Worm (Caenorhabditis elegans) whole organism, L3 larva: ENCODE data around the gene glr-6.
A peak's percentile ranks its signal among the peaks of the same experiment; 100 is the strongest.

ENCODE experiments used
- R02D3.7 ChIP-seq: fragments of 150-350 bp; optimal IDR thresholded peaks from 2 replicates; lab custom pipeline; 2014; ENCODE audit warnings: missing biosample characterization, missing genetic modification characterization
- ZK546.5 ChIP-seq: sonication (generic microtip); optimal IDR thresholded peaks from 2 replicates; lab custom pipeline; 2017; ENCODE audit warnings: missing biosample characterization, missing genetic modification characterization
- aly-2 ChIP-seq: fragments of 150-350 bp; optimal IDR thresholded peaks from 2 replicates; lab custom pipeline; 2014; ENCODE audit warnings: missing biosample characterization, missing genetic modification characterization
- ama-1 ChIP-seq: fragments of 150-350 bp; optimal IDR thresholded peaks from 2 replicates; lab custom pipeline; 2018
- ceh-16 ChIP-seq: sonication (generic microtip); optimal IDR thresholded peaks from 2 replicates; lab custom pipeline; 2017; ENCODE audit warnings: missing biosample characterization, missing genetic modification characterization
- ceh-28 ChIP-seq: fragments of 150-350 bp; optimal IDR thresholded peaks from 2 replicates; lab custom pipeline; 2014; ENCODE audit warnings: missing biosample characterization, missing genetic modification reagents, missing genetic modification characterization
- ceh-82 ChIP-seq: fragments of 150-350 bp; optimal IDR thresholded peaks from 2 replicates; lab custom pipeline; 2014; ENCODE audit warnings: missing biosample characterization, missing genetic modification characterization
- egl-27 ChIP-seq: sonication (generic microtip); optimal IDR thresholded peaks from 4 replicates; lab custom pipeline; 2017; ENCODE audit warnings: missing biosample characterization, missing genetic modification reagents, missing genetic modification characterization
- egl-5 ChIP-seq: fragments of 150-350 bp; optimal IDR thresholded peaks from 2 replicates; lab custom pipeline; 2017; ENCODE audit warnings: missing biosample characterization, missing genetic modification reagents, missing genetic modification characterization, inconsistent platforms
- elt-1 ChIP-seq: fragments of 150-350 bp; optimal IDR thresholded peaks from 2 replicates; lab custom pipeline; 2014; ENCODE audit warnings: missing biosample characterization, missing genetic modification characterization
- elt-2 ChIP-seq: sonication (generic microtip); optimal IDR thresholded peaks from 2 replicates; lab custom pipeline; 2016; ENCODE audit warnings: missing genetic modification reagents, mild to moderate bottlenecking, missing genetic modification characterization, missing compliant biosample characterization
- elt-3 ChIP-seq, 3 experiments: fragments of 150-350 bp in 1 of 3; sonication (generic microtip) in 2 of 3; optimal IDR thresholded peaks; 2 replicates in 2 of 3; 4 replicates in 1 of 3; lab custom pipeline; 2014 to 2017; ENCODE audit warnings: missing biosample characterization in 3 of 3, missing genetic modification characterization in 3 of 3
- eor-1 ChIP-seq, 2 experiments: fragments of 150-350 bp; optimal IDR thresholded peaks; 2 replicates each; lab custom pipeline; 2014 to 2018; ENCODE audit warnings: missing biosample characterization in 2 of 2, missing genetic modification characterization in 2 of 2
- fos-1 ChIP-seq: fragments of 150-350 bp; optimal IDR thresholded peaks from 2 replicates; lab custom pipeline; 2014; ENCODE audit warnings: missing biosample characterization, missing genetic modification characterization
- hmg-11 ChIP-seq: sonication (generic microtip); optimal IDR thresholded peaks from 2 replicates; lab custom pipeline; 2016; ENCODE audit warnings: missing genetic modification characterization, missing compliant biosample characterization
- jun-1 ChIP-seq: fragments of 150-350 bp; optimal IDR thresholded peaks from 2 replicates; lab custom pipeline; 2014; ENCODE audit warnings: missing biosample characterization, missing genetic modification reagents, missing genetic modification characterization
- lin-15B ChIP-seq: fragments of 150-350 bp; optimal IDR thresholded peaks from 2 replicates; lab custom pipeline; 2014; ENCODE audit warnings: missing biosample characterization, missing genetic modification characterization
- lin-39 ChIP-seq: fragments of 150-350 bp; optimal IDR thresholded peaks from 2 replicates; lab custom pipeline; 2018; ENCODE audit warnings: missing biosample characterization, missing genetic modification reagents, missing genetic modification characterization
- lsy-12 ChIP-seq: sonication (generic microtip); optimal IDR thresholded peaks from 2 replicates; lab custom pipeline; 2016; ENCODE audit warnings: mild to moderate bottlenecking, missing genetic modification characterization, missing compliant biosample characterization
- mml-1 ChIP-seq: fragments of 150-350 bp; sonication (generic microtip); optimal IDR thresholded peaks from 3 replicates; lab custom pipeline; 2014; ENCODE audit warnings: missing biosample characterization, missing genetic modification characterization
- nfya-1 ChIP-seq: sonication (generic microtip); optimal IDR thresholded peaks from 2 replicates; lab custom pipeline; 2017; ENCODE audit warnings: missing genetic modification characterization, mild to moderate bottlenecking, missing compliant biosample characterization, antibody characterized with exemption, moderate library complexity; ENCODE audit not compliant: insufficient read depth
- nhr-11 ChIP-seq: fragments of 150-350 bp; optimal IDR thresholded peaks from 2 replicates; lab custom pipeline; 2014; ENCODE audit warnings: missing biosample characterization, missing genetic modification characterization
- nhr-23 ChIP-seq: fragments of 150-350 bp; optimal IDR thresholded peaks from 2 replicates; lab custom pipeline; 2014; ENCODE audit warnings: missing biosample characterization, missing genetic modification reagents, missing genetic modification characterization
- nhr-237 ChIP-seq: fragments of 150-350 bp; optimal IDR thresholded peaks from 2 replicates; lab custom pipeline; 2014; ENCODE audit warnings: missing biosample characterization, missing genetic modification characterization
- nhr-25 ChIP-seq: sonication (generic microtip); optimal IDR thresholded peaks from 2 replicates; lab custom pipeline; 2017; ENCODE audit warnings: missing biosample characterization, missing genetic modification characterization
- nhr-28 ChIP-seq: fragments of 150-350 bp; optimal IDR thresholded peaks from 2 replicates; lab custom pipeline; 2014; ENCODE audit warnings: missing biosample characterization, missing genetic modification characterization
- nhr-43 ChIP-seq: sonication (generic microtip); optimal IDR thresholded peaks from 2 replicates; lab custom pipeline; 2016; ENCODE audit warnings: mild to moderate bottlenecking, missing genetic modification characterization, missing compliant biosample characterization; ENCODE audit not compliant: poor library complexity, severe bottlenecking
- nhr-67 ChIP-seq: fragments of 150-350 bp; optimal IDR thresholded peaks from 2 replicates; lab custom pipeline; 2014; ENCODE audit warnings: missing biosample characterization, missing genetic modification characterization
- nhr-76 ChIP-seq: fragments of 150-350 bp; sonication (generic microtip); optimal IDR thresholded peaks from 5 replicates; lab custom pipeline; 2014; ENCODE audit warnings: missing biosample characterization, missing genetic modification characterization
- nhr-77 ChIP-seq: fragments of 150-350 bp; optimal IDR thresholded peaks from 2 replicates; lab custom pipeline; 2014; ENCODE audit warnings: missing biosample characterization, missing genetic modification characterization
- pha-4 ChIP-seq: fragments of 150-350 bp; optimal IDR thresholded peaks from 2 replicates; lab custom pipeline; 2014; ENCODE audit warnings: missing biosample characterization, missing genetic modification reagents, missing genetic modification characterization
- pqm-1 ChIP-seq: fragments of 150-350 bp; optimal IDR thresholded peaks from 2 replicates; lab custom pipeline; 2017; ENCODE audit warnings: missing biosample characterization, missing genetic modification characterization, inconsistent platforms
- sea-2 ChIP-seq: fragments of 150-350 bp; sonication (generic microtip); optimal IDR thresholded peaks from 4 replicates; lab custom pipeline; 2014; ENCODE audit warnings: missing biosample characterization, missing genetic modification reagents, missing genetic modification characterization
- skn-1 ChIP-seq: fragments of 150-350 bp; optimal IDR thresholded peaks from 2 replicates; lab custom pipeline; 2014; ENCODE audit warnings: missing biosample characterization, missing genetic modification characterization
- snpc-4 ChIP-seq: fragments of 150-350 bp; optimal IDR thresholded peaks from 2 replicates; lab custom pipeline; 2014; ENCODE audit warnings: missing biosample characterization, missing genetic modification characterization
- tbx-2 ChIP-seq: sonication (generic microtip); optimal IDR thresholded peaks from 2 replicates; lab custom pipeline; 2016; ENCODE audit warnings: mild to moderate bottlenecking, missing genetic modification characterization, missing compliant biosample characterization
- unc-39 ChIP-seq: sonication (generic microtip); optimal IDR thresholded peaks from 4 replicates; lab custom pipeline; 2017; ENCODE audit warnings: missing biosample characterization, missing genetic modification characterization
- unc-62 ChIP-seq: fragments of 150-350 bp; sonication (generic microtip); optimal IDR thresholded peaks from 4 replicates; lab custom pipeline; 2014; ENCODE audit warnings: missing biosample characterization, missing genetic modification reagents, missing genetic modification characterization
- ztf-4 ChIP-seq: fragments of 150-350 bp; optimal IDR thresholded peaks from 2 replicates; lab custom pipeline; 2014; ENCODE audit warnings: missing biosample characterization, missing genetic modification characterization

glr-6 gene

DNA sequence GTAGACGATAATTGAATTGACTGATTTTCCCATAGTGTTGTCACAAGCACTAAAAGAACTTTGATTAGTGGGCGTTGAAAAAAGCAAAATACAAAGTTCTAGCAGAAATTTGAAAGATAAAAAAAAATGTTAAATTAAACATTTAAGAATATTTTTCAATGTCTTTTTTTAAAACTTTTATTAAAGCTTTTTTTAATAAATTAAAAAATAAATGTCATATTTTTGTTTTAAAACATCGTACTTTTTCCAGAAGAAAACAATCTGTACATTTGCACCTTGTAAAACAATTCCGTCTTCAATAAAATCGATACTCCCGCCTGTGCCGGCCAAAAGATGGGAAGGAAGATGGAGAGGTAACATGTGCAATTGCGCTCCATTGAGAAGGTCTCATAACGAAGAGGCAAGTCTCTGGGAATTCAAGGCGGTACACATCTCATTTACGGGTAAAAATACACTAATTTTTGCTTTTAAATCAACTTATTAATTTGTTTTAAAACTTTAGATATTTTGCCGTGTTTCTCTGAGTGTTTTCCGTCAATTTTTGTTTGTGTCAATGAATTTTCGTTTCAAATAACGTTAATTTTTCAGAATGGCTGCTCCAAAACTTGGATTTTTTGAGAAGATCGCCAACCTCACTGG is at the start of gene glr-6, which contains the start of gene asg-2:
TSS of gene glr-6 (minus strand) at position 51 of the 639 bp plus-strand sequence.
TSS of gene asg-2 (plus strand) at position 589 of the 639 bp plus-strand sequence.
- TF ChIP-seq nhr-28 (tag; lab: Kevin White, UChicago) (no peak), hmg-11 (peak; percentile 75), ceh-28 (tag; lab: Kevin White, UChicago) (peak; percentile 88), ama-1 (lab: Kevin White, UChicago) (peak; percentile 49), ceh-82 (no peak), ztf-4 (tag; lab: Kevin White, UChicago) (no peak), aly-2 (tag; lab: Kevin White, UChicago) (no peak), skn-1 (tag; lab: Kevin White, UChicago) (peak; percentile 59), ZK546.5 (tag; lab: Kevin White, UChicago) (no peak), lsy-12 (peak; percentile 28), nhr-67 (tag; lab: Kevin White, UChicago) (no peak), nhr-23 (tag; lab: Kevin White, UChicago) (peak; percentile 93), tbx-2 (tag; lab: Kevin White, UChicago) (peak; percentile 41), snpc-4 (peak; percentile 62), nhr-25 (tag; lab: Kevin White, UChicago) (peak; percentile 86), pqm-1 (peak; percentile 68), elt-3 (tag; optimal IDR thresholded peaks at IDR 0.05; lab: Kevin White, UChicago) (no peak), mml-1 (tag; lab: Kevin White, UChicago) (no peak), sea-2 (GFP tag; lab: Kevin White, UChicago) (no peak), fos-1 (no peak), unc-39 (tag; lab: Kevin White, UChicago) (no peak), nhr-237 (tag; lab: Kevin White, UChicago) (no peak), nfya-1 (tag; lab: Kevin White, UChicago) (peak; percentile 87), nhr-77 (tag; lab: Kevin White, UChicago) (no peak), nhr-43 (peak; percentile 22), eor-1 (tag; optimal IDR thresholded peaks at IDR 0.05; lab: Kevin White, UChicago) (no peak), lin-39 (tag; lab: Kevin White, UChicago) (peak; percentile 90), egl-27 (tag; lab: Kevin White, UChicago) (peak; percentile 32), egl-5 (tag; lab: Kevin White, UChicago) (peak; percentile 70), nhr-11 (tag; lab: Kevin White, UChicago) (no peak), jun-1 (tag; lab: Kevin White, UChicago) (peak; percentile 79), lin-15B (tag; lab: Kevin White, UChicago) (peak; percentile 95), elt-2 (tag; lab: Kevin White, UChicago) (peak; percentile 58), nhr-76 (tag; lab: Kevin White, UChicago) (no peak), pha-4 (tag; lab: Kevin White, UChicago) (peak; percentile 98), R02D3.7 (tag; lab: Kevin White, UChicago) (peak; percentile 79), elt-1 (tag; lab: Kevin White, UChicago) (no peak)

DNA sequence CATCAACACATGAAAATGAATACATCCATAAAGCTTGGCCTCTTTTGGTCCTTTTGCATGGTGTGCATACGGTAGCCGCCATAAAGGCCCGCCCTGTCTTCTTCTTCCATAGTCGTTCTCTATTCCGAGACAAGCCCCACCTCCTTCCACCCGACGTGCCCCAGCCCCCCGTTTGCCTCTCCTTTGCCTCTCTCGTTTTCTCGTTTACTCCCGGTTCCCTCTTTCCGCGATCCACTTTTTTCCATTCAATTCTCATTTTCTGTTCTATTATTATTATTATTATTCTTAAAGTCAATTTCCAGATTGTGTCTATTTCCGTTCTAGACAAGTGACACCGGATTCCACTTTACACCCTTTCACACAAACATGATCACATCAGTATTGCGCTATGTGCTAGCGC is 48.9 kb upstream of the glr-6 start, which contains the start of gene unc-6:
TSS of gene unc-6 (plus strand) at position 301 of the 400 bp plus-strand sequence.
- TF ChIP-seq skn-1 (tag; lab: Kevin White, UChicago) (no peak), elt-3 (tag; optimal IDR thresholded peaks at IDR 0.05; lab: Kevin White, UChicago) (no peak)

DNA sequence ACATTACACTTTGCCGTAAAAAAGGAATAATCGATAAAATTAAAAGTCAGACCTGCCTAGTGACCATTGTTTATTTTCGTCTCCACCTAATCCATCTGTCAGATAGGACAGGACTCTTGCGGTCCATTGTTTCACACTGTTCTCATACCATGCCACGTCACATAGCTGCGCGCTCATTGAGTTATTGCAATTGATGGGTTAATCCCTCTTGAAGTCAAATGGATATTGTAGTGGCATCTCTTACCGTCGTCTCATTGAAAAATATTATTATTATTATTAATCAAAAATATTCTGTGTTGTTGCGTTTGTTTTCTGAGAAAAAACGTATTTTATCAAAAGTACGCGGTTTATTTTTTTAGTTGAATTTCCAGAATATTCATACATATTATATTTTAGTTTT is 47.7 kb upstream of the glr-6 start:
- no peak for TF ChIP-seq hmg-11
- TF ChIP-seq ceh-16 (tag; lab: Kevin White, UChicago) = no peak
- TF ChIP-seq ceh-82 = no peak
- TF ChIP-seq elt-2 (tag; lab: Kevin White, UChicago) = no peak
- no peak for TF ChIP-seq nhr-237 (tag; lab: Kevin White, UChicago)
- TF ChIP-seq R02D3.7 (tag; lab: Kevin White, UChicago) = no peak
- no peak for TF ChIP-seq unc-62 (GFP tag; lab: Kevin White, UChicago)
- no peak for TF ChIP-seq nhr-11 (tag; lab: Kevin White, UChicago)
- TF ChIP-seq lin-15B (tag; lab: Kevin White, UChicago) = no peak
- TF ChIP-seq aly-2 (tag; lab: Kevin White, UChicago) = no peak
- TF ChIP-seq sea-2 (GFP tag; lab: Kevin White, UChicago) = no peak
- TF ChIP-seq snpc-4 = no peak
- TF ChIP-seq ama-1 (lab: Kevin White, UChicago) = no peak
- no peak for TF ChIP-seq mml-1 (tag; lab: Kevin White, UChicago)
- no peak for TF ChIP-seq fos-1
- no peak for TF ChIP-seq jun-1 (tag; lab: Kevin White, UChicago)
- TF ChIP-seq nhr-28 (tag; lab: Kevin White, UChicago) = no peak
